Worm (Caenorhabditis elegans) whole organism, L4 larva: ENCODE measurements around the gene T08D10.4.

Source experiments
- ceh-44 ChIP-seq: fragments of 200-800 bp; sonication (Bioruptor generic); IDR thresholded peaks from 2 replicates; pipeline ENCODE4 v1.3.6; 2022; ENCODE audit warnings: missing genetic modification reagents, missing genetic modification characterization, missing compliant biosample characterization
- dpl-1 ChIP-seq: fragments of 150-350 bp; optimal IDR thresholded peaks from 2 replicates; lab custom pipeline; 2014; ENCODE audit warnings: missing biosample characterization, missing genetic modification reagents, missing genetic modification characterization

ce11 chrX:11910046-11910445, 43.1 kb downstream of the T08D10.4 start, which contains the start of gene Y62H9A.15:
- TF ChIP-seq dpl-1: no peak
- TF ChIP-seq ceh-44 (GFP tag; lab: Robert Waterston, UW): no peak
